Fruit fly (Drosophila melanogaster) whole organism, embryonic: ENCODE data around the gene CG32313.

ENCODE experiments used
- ATbp ChIP-seq: fragments of 200-800 bp; sonication (Bioruptor generic); optimal IDR thresholded peaks from 2 replicates; lab custom pipeline; 2017; ENCODE audit warnings: missing biosample characterization, mild to moderate bottlenecking, missing genetic modification characterization, missing genetic modification reagents
- Abd-B ChIP-seq: fragments of 200-800 bp; sonication (Bioruptor generic); optimal IDR thresholded peaks from 2 replicates; lab custom pipeline; 2018; ENCODE audit warnings: missing biosample characterization, mild to moderate bottlenecking, missing genetic modification characterization, moderate library complexity
- B-H2 ChIP-seq: fragments of 200-800 bp; sonication (Bioruptor generic); optimal IDR thresholded peaks from 2 replicates; lab custom pipeline; 2018; ENCODE audit warnings: missing biosample characterization, mild to moderate bottlenecking, missing genetic modification characterization
- BEAF-32 ChIP-seq: fragments of 200-800 bp; sonication (Bioruptor generic); optimal IDR thresholded peaks from 3 replicates; lab custom pipeline; 2017; ENCODE audit warnings: missing biosample characterization, missing genetic modification characterization, mild to moderate bottlenecking, moderate library complexity, missing genetic modification reagents
- BtbVII ChIP-seq: fragments of 200-800 bp; sonication (Bioruptor generic); optimal IDR thresholded peaks from 3 replicates; lab custom pipeline; 2017; ENCODE audit warnings: missing biosample characterization, mild to moderate bottlenecking, missing genetic modification characterization
- CG10462 ChIP-seq: fragments of 200-800 bp; sonication (Bioruptor generic); optimal IDR thresholded peaks from 2 replicates; lab custom pipeline; 2016; ENCODE audit warnings: missing biosample characterization, missing genetic modification characterization
- CG10565 ChIP-seq: fragments of 200-800 bp; sonication (Bioruptor generic); optimal IDR thresholded peaks from 3 replicates; lab custom pipeline; 2016; ENCODE audit warnings: missing biosample characterization, mild to moderate bottlenecking, missing genetic modification characterization
- CG11504 ChIP-seq: fragments of 200-800 bp; sonication (Bioruptor generic); optimal IDR thresholded peaks from 3 replicates; lab custom pipeline; 2019; ENCODE audit warnings: missing biosample characterization, mild to moderate bottlenecking, missing genetic modification characterization, moderate library complexity
- CG11723 ChIP-seq: fragments of 200-800 bp; sonication (Bioruptor generic); optimal IDR thresholded peaks from 2 replicates; lab custom pipeline; 2017; ENCODE audit warnings: missing biosample characterization, mild to moderate bottlenecking, missing genetic modification characterization
- CG12219 ChIP-seq: fragments of 200-800 bp; sonication (Bioruptor generic); optimal IDR thresholded peaks from 3 replicates; lab custom pipeline; 2018; ENCODE audit warnings: missing biosample characterization, mild to moderate bottlenecking, missing genetic modification characterization
- CG12942 ChIP-seq: fragments of 200-800 bp; sonication (Bioruptor generic); optimal IDR thresholded peaks from 3 replicates; lab custom pipeline; 2016; ENCODE audit warnings: missing biosample characterization, missing genetic modification characterization
- CG13123 ChIP-seq: fragments of 200-800 bp; sonication (Bioruptor generic); optimal IDR thresholded peaks from 2 replicates; lab custom pipeline; 2016; ENCODE audit warnings: missing biosample characterization, missing genetic modification characterization
- CG13775 ChIP-seq: fragments of 200-800 bp; sonication (Bioruptor generic); optimal IDR thresholded peaks from 3 replicates; lab custom pipeline; 2017; ENCODE audit warnings: missing biosample characterization, mild to moderate bottlenecking, missing genetic modification characterization
- CG18599 ChIP-seq: fragments of 200-800 bp; sonication (Bioruptor generic); optimal IDR thresholded peaks from 3 replicates; lab custom pipeline; 2017; ENCODE audit warnings: missing biosample characterization, missing genetic modification characterization, mild to moderate bottlenecking, moderate library complexity, missing genetic modification reagents
- CG18619 ChIP-seq: fragments of 200-800 bp; sonication (Bioruptor generic); optimal IDR thresholded peaks from 3 replicates; lab custom pipeline; 2017; ENCODE audit warnings: missing biosample characterization, mild to moderate bottlenecking, missing genetic modification characterization
- CG18764 ChIP-seq: fragments of 200-800 bp; sonication (Bioruptor generic); optimal IDR thresholded peaks from 3 replicates; lab custom pipeline; 2016; ENCODE audit warnings: missing biosample characterization, missing genetic modification characterization
- CG2116 ChIP-seq: fragments of 200-800 bp; sonication (Bioruptor generic); optimal IDR thresholded peaks from 3 replicates; lab custom pipeline; 2018; ENCODE audit warnings: missing biosample characterization, mild to moderate bottlenecking, missing genetic modification characterization
- CG2120 ChIP-seq: fragments of 200-800 bp; sonication (Bioruptor generic); optimal IDR thresholded peaks from 3 replicates; lab custom pipeline; 2016; ENCODE audit warnings: missing biosample characterization, missing genetic modification characterization
- CG30403 ChIP-seq: fragments of 200-800 bp; sonication (Bioruptor generic); optimal IDR thresholded peaks from 3 replicates; lab custom pipeline; 2016; ENCODE audit warnings: missing biosample characterization, missing genetic modification characterization
- CG3847 ChIP-seq: fragments of 200-800 bp; sonication (Bioruptor generic); IDR thresholded peaks from 2 replicates; pipeline ENCODE4 v1.3.6; 2022; ENCODE audit warnings: missing biosample characterization, missing genetic modification characterization
- CG43689 ChIP-seq: fragments of 200-800 bp; sonication (Bioruptor generic); IDR thresholded peaks from 2 replicates; pipeline ENCODE4 v1.3.6; 2022; ENCODE audit warnings: missing biosample characterization, missing genetic modification characterization
- CG4424 ChIP-seq: fragments of 200-800 bp; sonication (Bioruptor generic); optimal IDR thresholded peaks from 3 replicates; lab custom pipeline; 2016; ENCODE audit warnings: missing biosample characterization, missing genetic modification characterization
- CG6765 ChIP-seq: fragments of 200-800 bp; sonication (Bioruptor generic); optimal IDR thresholded peaks from 3 replicates; lab custom pipeline; 2017; ENCODE audit warnings: missing biosample characterization, mild to moderate bottlenecking, missing genetic modification characterization
- CG8765 ChIP-seq: fragments of 200-800 bp; sonication (Bioruptor generic); IDR thresholded peaks from 2 replicates; pipeline ENCODE4 v1.3.6; 2022; ENCODE audit warnings: missing biosample characterization, missing genetic modification characterization
- CG9215 ChIP-seq: fragments of 200-800 bp; sonication (Bioruptor generic); IDR thresholded peaks from 2 replicates; pipeline ENCODE4 v1.3.6; 2022; ENCODE audit warnings: missing biosample characterization, missing genetic modification characterization
- CG9876 ChIP-seq: fragments of 200-800 bp; sonication (Bioruptor generic); optimal IDR thresholded peaks from 2 replicates; lab custom pipeline; 2016; ENCODE audit warnings: missing biosample characterization, missing genetic modification characterization
- HLH3B ChIP-seq: fragments of 200-800 bp; sonication (Bioruptor generic); IDR thresholded peaks from 2 replicates; pipeline ENCODE4 v1.3.6; 2022; ENCODE audit warnings: missing biosample characterization, missing genetic modification characterization
- Jarid2 ChIP-seq: fragments of 200-800 bp; sonication (Bioruptor generic); optimal IDR thresholded peaks from 3 replicates; lab custom pipeline; 2017; ENCODE audit warnings: mild to moderate bottlenecking, missing biosample characterization, missing genetic modification reagents, missing genetic modification characterization
- Lhr ChIP-seq: fragments of 200-800 bp; sonication (Bioruptor generic); optimal IDR thresholded peaks from 3 replicates; lab custom pipeline; 2017; ENCODE audit warnings: mild to moderate bottlenecking, missing biosample characterization, missing genetic modification reagents, missing genetic modification characterization
- NFAT ChIP-seq: fragments of 200-800 bp; sonication (Bioruptor generic); IDR thresholded peaks from 2 replicates; pipeline ENCODE4 v1.3.6; 2022; ENCODE audit warnings: missing biosample characterization, missing genetic modification characterization
- Oaz ChIP-seq: fragments of 200-800 bp; sonication (Bioruptor generic); IDR thresholded peaks from 2 replicates; pipeline ENCODE4 v1.3.6; 2022; ENCODE audit warnings: missing biosample characterization, missing genetic modification characterization
- Ssrp ChIP-seq: fragments of 200-800 bp; sonication (Bioruptor generic); optimal IDR thresholded peaks from 2 replicates; lab custom pipeline; 2018; ENCODE audit warnings: missing biosample characterization, mild to moderate bottlenecking, missing genetic modification characterization, moderate library complexity
- Xrp1 ChIP-seq: fragments of 200-800 bp; sonication (Bioruptor generic); IDR thresholded peaks from 2 replicates; pipeline ENCODE4 v1.3.6; 2022; ENCODE audit warnings: missing biosample characterization, missing genetic modification characterization
- caup ChIP-seq: fragments of 200-800 bp; sonication (Bioruptor generic); optimal IDR thresholded peaks from 3 replicates; lab custom pipeline; 2017; ENCODE audit warnings: missing biosample characterization, mild to moderate bottlenecking, missing genetic modification characterization, moderate library complexity; ENCODE audit not compliant: severe bottlenecking
- chif ChIP-seq, 2 experiments: fragments of 200-800 bp; sonication (Bioruptor generic); optimal IDR thresholded peaks; 3 replicates each; lab custom pipeline; 2016; ENCODE audit warnings: missing biosample characterization in 2 of 2, missing genetic modification characterization in 2 of 2
- ems ChIP-seq: fragments of 200-800 bp; sonication (Bioruptor generic); optimal IDR thresholded peaks from 3 replicates; lab custom pipeline; 2016; ENCODE audit warnings: missing biosample characterization, missing genetic modification characterization
- grau ChIP-seq: fragments of 200-800 bp; optimal IDR thresholded peaks from 3 replicates; lab custom pipeline; 2019; ENCODE audit warnings: missing biosample characterization, mild to moderate bottlenecking, missing genetic modification characterization, moderate library complexity
- insv ChIP-seq, 2 experiments: fragments of 200-800 bp; sonication (Bioruptor generic); optimal IDR thresholded peaks; 3 replicates each; lab custom pipeline; 2016 to 2018; ENCODE audit warnings: missing biosample characterization in 2 of 2, missing genetic modification characterization in 2 of 2
- lov ChIP-seq, 2 experiments: fragments of 200-800 bp in 1 of 2; fragments of >200 bp in 1 of 2; sonication (Bioruptor generic) in 1 of 2; IDR thresholded peaks in 1 of 2; optimal IDR thresholded peaks in 1 of 2; 2 replicates in 1 of 2; 3 replicates in 1 of 2; pipeline versions ENCODE4 v1.3.6 to Lab custom; 2017 to 2022; ENCODE audit warnings: missing biosample characterization in 1 of 2, missing genetic modification characterization in 1 of 2
- luna ChIP-seq: fragments of 200-800 bp; sonication (Bioruptor generic); optimal IDR thresholded peaks from 2 replicates; lab custom pipeline; 2016; ENCODE audit warnings: missing biosample characterization, missing genetic modification characterization
- org-1 ChIP-seq: fragments of 200-800 bp; sonication (Bioruptor generic); optimal IDR thresholded peaks from 2 replicates; lab custom pipeline; 2017; ENCODE audit warnings: missing biosample characterization, missing genetic modification characterization
- pnt ChIP-seq: fragments of 200-800 bp; sonication (Bioruptor generic); optimal IDR thresholded peaks from 3 replicates; lab custom pipeline; 2016; ENCODE audit warnings: missing biosample characterization, missing genetic modification characterization
- run ChIP-seq: fragments of 200-800 bp; sonication (Bioruptor generic); optimal IDR thresholded peaks from 3 replicates; lab custom pipeline; 2018; ENCODE audit warnings: missing biosample characterization, mild to moderate bottlenecking, missing genetic modification characterization
- sd ChIP-seq: fragments of 200-800 bp; sonication (Bioruptor generic); optimal IDR thresholded peaks from 3 replicates; lab custom pipeline; 2018; ENCODE audit warnings: missing biosample characterization, mild to moderate bottlenecking, missing genetic modification characterization, moderate library complexity
- tna ChIP-seq: fragments of 200-800 bp; sonication (Bioruptor generic); IDR thresholded peaks from 2 replicates; pipeline ENCODE4 v1.3.6; 2022; ENCODE audit warnings: missing biosample characterization, missing genetic modification characterization; ENCODE audit not compliant: partially characterized antibody
- toy ChIP-seq: fragments of 200-800 bp; sonication (Bioruptor generic); IDR thresholded peaks from 2 replicates; pipeline ENCODE4 v1.3.6; 2022; ENCODE audit warnings: missing biosample characterization, missing genetic modification characterization
- wor ChIP-seq: fragments of 200-800 bp; sonication (Bioruptor generic); IDR thresholded peaks from 2 replicates; pipeline ENCODE4 v1.3.6; 2022; ENCODE audit warnings: missing biosample characterization, missing genetic modification characterization

CG32313 gene

dm6 chr3L:1580194-1580593, 34.7 kb upstream of the CG32313 start (continued):
- TF ChIP-seq sd (tag; lab: Kevin White, UChicago) (peak; percentile 71), CG11504 (tag; lab: Kevin White, UChicago) (no peak), CG18764 (GFP tag; lab: Kevin White, UChicago) (no peak), CG11723 (no peak)

DNA sequence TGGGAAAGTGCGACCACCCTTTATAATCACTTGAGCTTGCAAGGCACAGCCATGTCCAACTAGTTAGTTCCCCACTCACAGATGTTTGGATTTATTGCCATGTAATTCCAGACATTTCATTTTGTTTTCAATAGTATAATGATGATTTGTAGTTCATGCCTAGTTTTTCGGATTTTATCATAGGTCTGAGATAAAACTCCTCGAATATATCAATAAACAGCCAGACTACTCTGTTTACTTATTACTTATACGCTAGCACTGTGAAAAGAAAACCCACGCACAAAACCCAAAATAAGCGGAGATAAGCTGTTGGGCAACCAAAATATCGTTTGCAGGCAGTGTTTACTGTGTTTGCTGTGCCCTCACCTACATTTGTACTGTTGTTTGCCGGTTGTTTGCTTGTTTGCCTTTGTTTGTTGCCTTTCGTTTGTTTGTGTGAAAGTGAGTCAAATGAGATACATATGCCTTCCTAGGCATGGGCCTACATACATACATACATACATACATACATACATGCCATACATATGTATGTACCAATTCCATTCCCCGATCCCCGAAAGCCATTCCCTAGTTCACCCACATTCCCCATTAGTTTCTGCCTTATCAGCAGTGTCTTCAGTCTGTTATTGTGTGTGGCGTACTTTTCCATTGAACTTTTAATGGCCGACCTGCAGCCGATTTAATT, 33.8 kb upstream of the CG32313 start:
- TF ChIP-seq CG18619, result peak; percentile 60
- peak; percentile 47 for TF ChIP-seq Ssrp (tag; lab: Kevin White, UChicago)
- TF ChIP-seq CG8765, result no peak
- peak; percentile 71 for TF ChIP-seq CG6765 (GFP tag; lab: Kevin White, UChicago)
- TF ChIP-seq pnt, result peak; percentile 61
- TF ChIP-seq chif (GFP tag; optimal IDR thresholded peaks at IDR 0.05; lab: Kevin White, UChicago), result peak in 1 of 2 experiments; percentile 58
- peak; percentile 95 for TF ChIP-seq grau
- TF ChIP-seq CG43689, result peak; percentile 45; the same call in 1 of the 2 replicates
- TF ChIP-seq BEAF-32 (GFP tag; lab: Kevin White, UChicago), result no peak
- peak; percentile 46 for TF ChIP-seq CG13123
- TF ChIP-seq ATbp (GFP tag; lab: Kevin White, UChicago), result peak; percentile 93
- peak; percentile 55 for TF ChIP-seq CG10462
- peak; percentile 28 for TF ChIP-seq caup (GFP tag; lab: Kevin White, UChicago)
- no peak for TF ChIP-seq lov (optimal IDR thresholded peaks at IDR 0.05; lab: Kevin White, UChicago)
- peak; percentile 86; the same call in 2 of the 3 replicates for TF ChIP-seq lov (GFP tag; IDR thresholded peaks at IDR 0.05; lab: Robert Waterston, UW)
- no peak for TF ChIP-seq CG9215
- TF ChIP-seq CG18764 (GFP tag; lab: Kevin White, UChicago), result peak; percentile 78
- TF ChIP-seq CG30403, result peak; percentile 36
- TF ChIP-seq luna (GFP tag; lab: Kevin White, UChicago), result no peak
- TF ChIP-seq Jarid2 (GFP tag; lab: Kevin White, UChicago), result peak; percentile 46
- peak; percentile 54 for TF ChIP-seq CG2120 (GFP tag; lab: Kevin White, UChicago)
- TF ChIP-seq CG13775 (GFP tag; lab: Kevin White, UChicago), result peak; percentile 49
- TF ChIP-seq ems (GFP tag; lab: Kevin White, UChicago), result peak; percentile 22
- TF ChIP-seq B-H2 (GFP tag; lab: Kevin White, UChicago), result no peak
- no peak for TF ChIP-seq CG3847 (GFP tag; lab: Robert Waterston, UW)
- peak; percentile 43 for TF ChIP-seq CG12942 (GFP tag; lab: Kevin White, UChicago)
- peak; percentile 58 for TF ChIP-seq CG2116
- TF ChIP-seq tna (GFP tag; lab: Robert Waterston, UW), result no peak
- TF ChIP-seq CG10565, result no peak
- peak; percentile 72 for TF ChIP-seq CG18599 (GFP tag; lab: Kevin White, UChicago)
- TF ChIP-seq Xrp1 (GFP tag; lab: Robert Waterston, UW), result peak; percentile 83
- peak; percentile 78 for TF ChIP-seq org-1 (GFP tag; lab: Kevin White, UChicago)
- peak; percentile 77 for TF ChIP-seq Lhr (GFP tag; lab: Kevin White, UChicago)
- peak; percentile 59 for TF ChIP-seq HLH3B (GFP tag; lab: Robert Waterston, UW)
- TF ChIP-seq NFAT (GFP tag; lab: Robert Waterston, UW), result peak; percentile 67
- TF ChIP-seq BtbVII (GFP tag; lab: Kevin White, UChicago), result peak; percentile 53
- TF ChIP-seq Oaz (GFP tag; lab: Robert Waterston, UW), result no peak
- TF ChIP-seq CG12219 (GFP tag; lab: Kevin White, UChicago), result peak; percentile 79
- no peak for TF ChIP-seq Abd-B (GFP tag; lab: Kevin White, UChicago)
- TF ChIP-seq insv (GFP tag; optimal IDR thresholded peaks at IDR 0.05; lab: Kevin White, UChicago), result peak in 1 of 2 experiments; percentile 47
- TF ChIP-seq wor, result peak; percentile 44
- TF ChIP-seq CG4424 (GFP tag; lab: Kevin White, UChicago), result peak; percentile 49
- TF ChIP-seq toy (GFP tag; lab: Robert Waterston, UW), result no peak
- TF ChIP-seq run (tag; lab: Kevin White, UChicago), result peak; percentile 43
- peak; percentile 44 for TF ChIP-seq CG9876 (GFP tag; lab: Kevin White, UChicago)
